Worm (Caenorhabditis elegans) whole organism, L4 larva: Measurements from ENCODE around the gene pepm-1.

Experiments used
- F26F4.8 ChIP-seq: fragments of 200-800 bp; sonication (Bioruptor generic); conservative IDR thresholded peaks from 2 replicates; pipeline ENCODE4 v1.3.6; 2022; ENCODE audit warnings: missing genetic modification characterization, missing compliant biosample characterization
- T20F7.1 ChIP-seq: fragments of 200-800 bp; sonication (Bioruptor generic); optimal IDR thresholded peaks from 2 replicates; lab custom pipeline; 2018; ENCODE audit warnings: mild to moderate bottlenecking, missing genetic modification characterization, missing compliant biosample characterization
- Y48G9A.11 ChIP-seq: fragments of 200-800 bp; sonication (Bioruptor generic); IDR thresholded peaks from 2 replicates; pipeline ENCODE4 v1.3.6; 2022; ENCODE audit warnings: missing genetic modification reagents, missing genetic modification characterization, missing compliant biosample characterization
- Y75B8A.6 ChIP-seq: fragments of 200-800 bp; sonication (Bioruptor generic); IDR thresholded peaks from 2 replicates; pipeline ENCODE4 v1.3.6; 2022; ENCODE audit warnings: missing genetic modification reagents, missing genetic modification characterization, missing compliant biosample characterization
- ZK546.5 ChIP-seq, 2 experiments: sonication (generic microtip); optimal IDR thresholded peaks; 2 replicates each; lab custom pipeline; 2017; ENCODE audit warnings: missing biosample characterization in 2 of 2, missing genetic modification characterization in 2 of 2
- aha-1 ChIP-seq: fragments of 150-350 bp; peaks from one replicate; lab custom pipeline; 2014; ENCODE audit warnings: missing biosample characterization, missing genetic modification characterization
- aly-2 ChIP-seq: sonication (generic microtip); optimal IDR thresholded peaks from 2 replicates; lab custom pipeline; 2018; ENCODE audit warnings: missing biosample characterization, missing genetic modification characterization
- attf-4 ChIP-seq: sonication (generic microtip); optimal IDR thresholded peaks from 3 replicates; lab custom pipeline; 2017; ENCODE audit warnings: missing biosample characterization, missing genetic modification characterization
- ceh-32 ChIP-seq: sonication (generic microtip); optimal IDR thresholded peaks from 2 replicates; lab custom pipeline; 2016; ENCODE audit warnings: mild to moderate bottlenecking, missing genetic modification characterization, missing compliant biosample characterization; ENCODE audit not compliant: poor library complexity
- ces-1 ChIP-seq: fragments of 150-350 bp; sonication (generic microtip); optimal IDR thresholded peaks from 4 replicates; lab custom pipeline; 2014; ENCODE audit warnings: missing biosample characterization, missing genetic modification reagents, missing genetic modification characterization
- cey-2 ChIP-seq: sonication (generic microtip); optimal IDR thresholded peaks from 3 replicates; lab custom pipeline; 2017; ENCODE audit warnings: missing genetic modification characterization, mild to moderate bottlenecking, missing compliant biosample characterization, antibody characterized with exemption, borderline replicate concordance; ENCODE audit not compliant: insufficient read depth
- dmd-6 ChIP-seq: fragments of 200-800 bp; sonication (Bioruptor generic); IDR thresholded peaks from 2 replicates; pipeline ENCODE4 v1.3.6; 2022; ENCODE audit warnings: missing genetic modification reagents, missing genetic modification characterization, missing compliant biosample characterization
- dve-1 ChIP-seq: sonication (generic microtip); optimal IDR thresholded peaks from 2 replicates; lab custom pipeline; 2017; ENCODE audit warnings: antibody characterized with exemption, mild to moderate bottlenecking, missing genetic modification characterization, missing compliant biosample characterization; ENCODE audit not compliant: insufficient read depth
- egl-43 ChIP-seq: fragments of 200-800 bp; sonication (Bioruptor generic); IDR thresholded peaks from 2 replicates; pipeline ENCODE4 v1.3.6; 2022; ENCODE audit warnings: missing genetic modification reagents, missing genetic modification characterization, missing compliant biosample characterization
- fos-1 ChIP-seq: fragments of 150-350 bp; optimal IDR thresholded peaks from 2 replicates; lab custom pipeline; 2014; ENCODE audit warnings: missing biosample characterization, missing genetic modification characterization
- hlh-11 ChIP-seq: fragments of 200-800 bp; sonication (Bioruptor generic); optimal IDR thresholded peaks from 2 replicates; lab custom pipeline; 2018; ENCODE audit warnings: mild to moderate bottlenecking, missing genetic modification characterization, missing compliant biosample characterization
- hmg-1.1 ChIP-seq: fragments of 200-800 bp; sonication (Bioruptor generic); IDR thresholded peaks from 2 replicates; pipeline ENCODE4 v1.3.6; 2022; ENCODE audit warnings: missing genetic modification reagents, missing genetic modification characterization, missing compliant biosample characterization
- lim-7 ChIP-seq: fragments of 200-800 bp; sonication (Bioruptor generic); IDR thresholded peaks from 2 replicates; pipeline ENCODE4 v1.3.6; 2022; ENCODE audit warnings: missing genetic modification characterization, missing compliant biosample characterization
- lin-1 ChIP-seq: fragments of 200-800 bp; sonication (Bioruptor generic); IDR thresholded peaks from 2 replicates; pipeline ENCODE4 v1.3.6; 2022; ENCODE audit warnings: missing genetic modification reagents, missing genetic modification characterization, missing compliant biosample characterization
- lin-38 ChIP-seq: fragments of 200-800 bp; sonication (Bioruptor generic); IDR thresholded peaks from 2 replicates; pipeline ENCODE4 v1.3.6; 2022; ENCODE audit warnings: missing genetic modification reagents, missing genetic modification characterization, missing compliant biosample characterization
- lin-39 ChIP-seq: fragments of 150-350 bp; optimal IDR thresholded peaks from 2 replicates; lab custom pipeline; 2014; ENCODE audit warnings: missing biosample characterization, missing genetic modification reagents, missing genetic modification characterization
- madf-5 ChIP-seq, 2 experiments: fragments of 200-800 bp; sonication (Bioruptor generic); IDR thresholded peaks; 2 replicates each; pipeline ENCODE4 v1.3.6; 2022; ENCODE audit warnings: missing compliant biosample characterization in 2 of 2, missing genetic modification characterization in 2 of 2
- mdt-29 ChIP-seq: fragments of 200-800 bp; sonication (Bioruptor generic); IDR thresholded peaks from 2 replicates; pipeline ENCODE4 v1.3.6; 2022; ENCODE audit warnings: missing genetic modification reagents, missing genetic modification characterization, missing compliant biosample characterization
- mes-2 ChIP-seq: sonication (generic microtip); optimal IDR thresholded peaks from 2 replicates; lab custom pipeline; 2016; ENCODE audit warnings: missing genotype, mild to moderate bottlenecking, missing genetic modification characterization, missing compliant biosample characterization; ENCODE audit not compliant: poor library complexity, severe bottlenecking
- mxl-2 ChIP-seq: fragments of 200-800 bp; sonication (Bioruptor generic); conservative IDR thresholded peaks from 2 replicates; pipeline ENCODE4 v1.3.6; 2022; ENCODE audit warnings: missing genetic modification reagents, missing genetic modification characterization, missing compliant biosample characterization
- nhr-10 ChIP-seq: fragments of 150-350 bp; optimal IDR thresholded peaks from 2 replicates; lab custom pipeline; 2014; ENCODE audit warnings: missing biosample characterization, missing genetic modification characterization
- nhr-102 ChIP-seq: sonication (generic microtip); optimal IDR thresholded peaks from 2 replicates; lab custom pipeline; 2016; ENCODE audit warnings: mild to moderate bottlenecking, missing genetic modification characterization, moderate library complexity, missing compliant biosample characterization
- nhr-11 ChIP-seq: fragments of 150-350 bp; optimal IDR thresholded peaks from 2 replicates; lab custom pipeline; 2014; ENCODE audit warnings: missing biosample characterization, missing genetic modification characterization
- nhr-28 ChIP-seq: fragments of 150-350 bp; optimal IDR thresholded peaks from 2 replicates; lab custom pipeline; 2014; ENCODE audit warnings: missing biosample characterization, missing genetic modification characterization
- nhr-41 ChIP-seq: fragments of 200-800 bp; sonication (Bioruptor generic); IDR thresholded peaks from 2 replicates; pipeline ENCODE4 v1.3.6; 2022; ENCODE audit warnings: missing genetic modification reagents, missing genetic modification characterization, missing compliant biosample characterization
- nhr-48 ChIP-seq: sonication (generic microtip); optimal IDR thresholded peaks from 2 replicates; lab custom pipeline; 2016; ENCODE audit warnings: mild to moderate bottlenecking, missing genetic modification characterization, missing compliant biosample characterization
- nhr-77 ChIP-seq: fragments of 150-350 bp; optimal IDR thresholded peaks from 2 replicates; lab custom pipeline; 2014; ENCODE audit warnings: missing biosample characterization, missing genetic modification characterization
- pha-4 ChIP-seq, 2 experiments: fragments of 150-350 bp in 1 of 2; fragments of 200-800 bp in 1 of 2; sonication (Bioruptor generic) in 1 of 2; IDR thresholded peaks in 1 of 2; optimal IDR thresholded peaks in 1 of 2; 2 replicates each; pipeline versions ENCODE4 v1.3.6 to Lab custom; 2014 to 2022; ENCODE audit warnings: missing genetic modification characterization in 2 of 2, missing genetic modification reagents in 2 of 2, missing biosample characterization in 1 of 2, missing compliant biosample characterization in 1 of 2
- pqm-1 ChIP-seq: sonication (generic microtip); optimal IDR thresholded peaks from 2 replicates; lab custom pipeline; 2017; ENCODE audit warnings: missing biosample characterization, missing genetic modification characterization
- set-16 ChIP-seq: fragments of 200-800 bp; sonication (Bioruptor generic); IDR thresholded peaks from 2 replicates; pipeline ENCODE4 v1.3.6; 2022; ENCODE audit warnings: missing genetic modification reagents, missing genetic modification characterization, missing compliant biosample characterization
- spr-1 ChIP-seq: sonication (generic microtip); optimal IDR thresholded peaks from 2 replicates; lab custom pipeline; 2016; ENCODE audit warnings: mild to moderate bottlenecking, missing genetic modification characterization, missing compliant biosample characterization
- spr-3 ChIP-seq: fragments of 200-800 bp; sonication (Bioruptor generic); optimal IDR thresholded peaks from 2 replicates; lab custom pipeline; 2018; ENCODE audit warnings: mild to moderate bottlenecking, missing genetic modification characterization, missing compliant biosample characterization
- tra-1 ChIP-seq: fragments of 200-800 bp; sonication (Bioruptor generic); IDR thresholded peaks from 2 replicates; pipeline ENCODE4 v1.3.6; 2022; ENCODE audit warnings: missing genetic modification reagents, missing genetic modification characterization, missing compliant biosample characterization
- unc-62 ChIP-seq, 3 experiments: fragments of 150-350 bp in 1 of 3; sonication (generic microtip); optimal IDR thresholded peaks in 2 of 3; peaks in 1 of 3; 1 replicate in 1 of 3; 2 replicates in 2 of 3; lab custom pipeline; 2014 to 2017; ENCODE audit warnings: missing biosample characterization in 3 of 3, missing genetic modification characterization in 3 of 3, missing genetic modification reagents in 3 of 3, missing genotype in 1 of 3
- zag-1 ChIP-seq: fragments of 150-350 bp; optimal IDR thresholded peaks from 2 replicates; lab custom pipeline; 2014; ENCODE audit warnings: missing biosample characterization, missing genetic modification characterization
- zfp-3 ChIP-seq: fragments of 200-800 bp; sonication (Bioruptor generic); conservative IDR thresholded peaks from 2 replicates; pipeline ENCODE4 v1.3.6; 2022; ENCODE audit warnings: missing genetic modification reagents, missing genetic modification characterization, missing compliant biosample characterization

The pepm-1 gene

DNA sequence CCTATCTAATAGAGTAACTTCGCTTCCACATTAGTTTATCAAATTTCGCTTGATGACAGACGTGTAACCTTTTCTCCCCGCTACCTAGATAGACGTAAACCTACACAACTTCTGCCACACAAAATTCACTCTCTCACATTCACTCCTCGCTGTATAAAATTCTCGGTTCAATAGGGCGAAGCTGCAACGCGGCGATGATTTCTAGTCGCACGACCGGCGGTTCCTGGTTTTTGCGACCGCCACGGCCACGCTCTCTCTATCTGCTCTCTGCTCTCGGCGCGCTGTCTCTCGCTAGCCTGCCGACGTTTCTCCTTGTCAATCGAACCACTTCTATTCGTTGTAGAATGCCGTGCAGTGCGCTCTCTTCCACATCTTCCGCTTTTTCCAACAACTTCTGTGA, 22.0 kb downstream of the pepm-1 start (continued):
- peak; percentile 1 for TF ChIP-seq ces-1 (GFP tag; lab: Kevin White, UChicago)
- TF ChIP-seq nhr-77 (tag; lab: Kevin White, UChicago): peak; percentile 87
- peak; percentile 94 for TF ChIP-seq set-16 (GFP tag; lab: Robert Waterston, UW)
- TF ChIP-seq ZK546.5 (tag; optimal IDR thresholded peaks at IDR 0.05; lab: Kevin White, UChicago): no peak
- TF ChIP-seq F26F4.8 (GFP tag; lab: Robert Waterston, UW): no peak
- TF ChIP-seq tra-1 (GFP tag; lab: Robert Waterston, UW): peak; percentile 80
- peak; percentile 46 for TF ChIP-seq nhr-48 (tag; lab: Kevin White, UChicago)
- peak; percentile 75 for TF ChIP-seq T20F7.1 (GFP tag; lab: Kevin White, UChicago)
- TF ChIP-seq nhr-10 (tag; lab: Kevin White, UChicago): peak; percentile 59
- TF ChIP-seq fos-1: no peak
- peak; percentile 59; the same call in 1 of the 2 replicates for TF ChIP-seq mdt-29 (GFP tag; lab: Robert Waterston, UW)
- TF ChIP-seq pqm-1 (tag; lab: Kevin White, UChicago): peak; percentile 81
- no peak for TF ChIP-seq zfp-3 (GFP tag; lab: Robert Waterston, UW)
- TF ChIP-seq cey-2 (tag; lab: Kevin White, UChicago): no peak
- peak; percentile 88 for TF ChIP-seq nhr-28
- TF ChIP-seq nhr-41 (GFP tag; lab: Robert Waterston, UW): 0 out of 2 replicates have a peak, but pooled peaks have one; percentile 40
- no peak for TF ChIP-seq attf-4 (tag; lab: Kevin White, UChicago)
- TF ChIP-seq aly-2 (tag; lab: Kevin White, UChicago): peak; percentile 20
- TF ChIP-seq lin-1 (GFP tag; lab: Robert Waterston, UW): peak; percentile 72; the same call in 1 of the 2 replicates
- peak; percentile 11; the same call in 1 of the 2 replicates for TF ChIP-seq pha-4 (GFP tag; IDR thresholded peaks at IDR 0.05; lab: Robert Waterston, UW)
- TF ChIP-seq pha-4 (tag; optimal IDR thresholded peaks at IDR 0.05; lab: Kevin White, UChicago): no peak
- no peak for TF ChIP-seq Y48G9A.11 (GFP tag; lab: Robert Waterston, UW)
- 0 out of 2 replicates have a peak, but pooled peaks have one; percentile 40 for TF ChIP-seq lim-7 (GFP tag; lab: Robert Waterston, UW)
- peak; percentile 91 for TF ChIP-seq hmg-1.1 (GFP tag; lab: Robert Waterston, UW)
- no peak for TF ChIP-seq ceh-32 (tag; lab: Kevin White, UChicago)
- TF ChIP-seq lin-38 (GFP tag; lab: Robert Waterston, UW): peak; percentile 92
- no peak for TF ChIP-seq madf-5 (GFP tag; IDR thresholded peaks at IDR 0.05; lab: Robert Waterston, UW)
- no peak for TF ChIP-seq zag-1 (tag; lab: Kevin White, UChicago)
- no peak for TF ChIP-seq lin-39 (tag; lab: Kevin White, UChicago)
- peak; percentile 90 for TF ChIP-seq hlh-11 (tag; lab: Kevin White, UChicago)
- TF ChIP-seq mxl-2: no peak
- TF ChIP-seq egl-43 (GFP tag; lab: Robert Waterston, UW): peak; percentile 86
- peak; percentile 84 for TF ChIP-seq nhr-11
- TF ChIP-seq aha-1: peak; percentile 99
- peak; percentile 84 for TF ChIP-seq mes-2 (tag; lab: Kevin White, UChicago)
- no peak for TF ChIP-seq spr-3 (GFP tag; lab: Kevin White, UChicago)
- TF ChIP-seq nhr-102 (tag; lab: Kevin White, UChicago): peak; percentile 11

DNA sequence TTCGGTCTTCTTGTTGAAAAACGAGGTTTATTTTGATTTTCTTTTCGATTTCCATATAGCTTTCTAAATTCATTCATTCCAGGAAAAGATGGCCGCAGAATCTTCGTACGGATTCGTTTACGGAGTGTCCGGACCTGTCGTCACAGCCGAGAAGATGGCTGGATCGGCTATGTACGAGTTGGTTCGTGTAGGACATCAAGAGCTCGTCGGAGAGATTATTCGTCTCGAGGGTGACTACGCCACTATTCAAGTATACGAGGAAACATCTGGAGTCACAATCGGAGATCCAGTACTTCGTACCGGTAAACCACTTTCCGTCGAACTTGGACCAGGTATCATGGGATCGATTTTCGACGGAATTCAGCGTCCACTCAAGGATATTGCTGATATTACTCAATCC, 22.7 kb downstream of the pepm-1 start, which contains the start of gene vha-13:
Gene vha-13 (plus strand): TSS at position 81 of the 400 bp plus-strand sequence.
- TF ChIP-seq Y75B8A.6 (GFP tag; lab: Robert Waterston, UW) (no peak), lim-7 (GFP tag; lab: Robert Waterston, UW) (no peak), dve-1 (tag; lab: Kevin White, UChicago) (no peak), spr-1 (no peak), zag-1 (tag; lab: Kevin White, UChicago) (no peak), dmd-6 (GFP tag; lab: Robert Waterston, UW) (no peak), unc-62 (GFP tag; optimal IDR thresholded peaks at IDR 0.05 in 1 of 2; lab: Kevin White, UChicago) (peak in 1 of 2 experiments; percentile 72), unc-62 (tag; optimal IDR thresholded peaks at IDR 0.05; lab: Kevin White, UChicago) (no peak)
